Fruit fly (Drosophila melanogaster): Measurements from ENCODE around the gene TwdlO.

dm6 chr3R:26615428-26615827, 11.1 kb downstream of the TwdlO start:
- TF ChIP-seq Blimp-1 (GFP tag; optimal IDR thresholded peaks at IDR 0.05): no peak
- no peak for TF ChIP-seq eg (GFP tag; IDR thresholded peaks at IDR 0.05)
- TF ChIP-seq CG11294 (GFP tag; IDR thresholded peaks at IDR 0.05): no peak

All from whole organism, prepupa.